Worm (Caenorhabditis elegans) whole organism, L4/young adult: ENCODE results near the gene cest-2.2.

ENCODE experiments used
- W03F9.2 ChIP-seq: fragments of 150-350 bp; optimal IDR thresholded peaks from 2 replicates; lab custom pipeline; 2014; ENCODE audit warnings: missing biosample characterization, missing genetic modification characterization
- dao-5 ChIP-seq: sonication (generic microtip); optimal IDR thresholded peaks from 2 replicates; lab custom pipeline; 2016; ENCODE audit warnings: missing genotype, missing genetic modification characterization, moderate library complexity, missing compliant biosample characterization
- him-1 ChIP-seq: sonication (generic microtip); optimal IDR thresholded peaks from 2 replicates; lab custom pipeline; 2016; ENCODE audit warnings: missing genotype, missing genetic modification reagents, missing genetic modification characterization, missing compliant biosample characterization

The cest-2.2 gene

DNA sequence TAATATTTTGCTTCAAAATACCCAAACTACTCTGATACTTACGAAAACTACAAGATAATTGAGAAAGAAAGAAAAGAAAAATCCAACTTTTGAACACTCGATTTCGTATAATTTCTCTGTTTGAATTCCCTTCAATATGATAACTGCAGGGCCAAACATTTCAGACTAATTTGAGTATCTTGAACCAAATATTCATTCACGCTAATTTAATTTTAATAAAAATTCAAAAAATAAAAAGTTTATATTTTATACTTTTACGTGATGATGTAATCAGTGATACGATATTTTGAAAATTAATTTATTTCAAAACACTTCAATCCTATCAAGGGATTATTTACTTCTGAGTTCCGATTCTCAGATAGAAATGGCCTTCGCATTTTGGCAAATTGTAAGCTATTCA is 4.8 kb upstream of the cest-2.2 start, which contains the start of gene ZC376.8:
TSS of gene ZC376.8 (plus strand) at position 301 of the 400 bp plus-strand sequence.
- TF ChIP-seq W03F9.2 (tag; lab: Kevin White, UChicago) = no peak
- TF ChIP-seq dao-5 (tag; lab: Kevin White, UChicago) = no peak
- TF ChIP-seq him-1 (tag; lab: Kevin White, UChicago) = no peak

DNA sequence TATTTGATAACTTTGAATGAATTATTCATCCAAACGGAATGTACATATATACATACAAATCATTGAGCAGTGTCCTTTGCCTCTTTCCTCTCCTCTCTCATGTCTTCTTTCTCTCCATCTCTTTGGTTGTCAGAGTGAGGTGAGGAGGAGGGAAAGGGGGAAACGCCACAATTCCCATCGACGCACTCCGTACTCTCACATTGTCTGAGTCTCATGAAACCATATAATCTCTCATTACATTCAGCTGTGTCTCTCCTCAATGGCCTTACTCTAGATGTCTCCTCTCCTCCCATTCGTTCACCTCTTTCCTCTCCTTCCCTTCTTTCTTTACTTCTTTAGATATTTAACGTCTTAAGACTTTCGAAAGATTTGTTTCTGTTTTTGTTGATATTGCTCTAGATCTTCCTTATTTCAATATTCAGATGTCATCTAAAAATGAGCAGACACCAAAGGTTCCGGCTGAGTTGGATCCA is 2.5 kb upstream of the cest-2.2 start, which contains the start of gene ceh-74:
TSS of gene ceh-74 (plus strand) at position 423 of the 473 bp plus-strand sequence.
- no peak for TF ChIP-seq dao-5 (tag; lab: Kevin White, UChicago)
- TF ChIP-seq W03F9.2 (tag; lab: Kevin White, UChicago) = no peak
- no peak for TF ChIP-seq him-1 (tag; lab: Kevin White, UChicago)

DNA sequence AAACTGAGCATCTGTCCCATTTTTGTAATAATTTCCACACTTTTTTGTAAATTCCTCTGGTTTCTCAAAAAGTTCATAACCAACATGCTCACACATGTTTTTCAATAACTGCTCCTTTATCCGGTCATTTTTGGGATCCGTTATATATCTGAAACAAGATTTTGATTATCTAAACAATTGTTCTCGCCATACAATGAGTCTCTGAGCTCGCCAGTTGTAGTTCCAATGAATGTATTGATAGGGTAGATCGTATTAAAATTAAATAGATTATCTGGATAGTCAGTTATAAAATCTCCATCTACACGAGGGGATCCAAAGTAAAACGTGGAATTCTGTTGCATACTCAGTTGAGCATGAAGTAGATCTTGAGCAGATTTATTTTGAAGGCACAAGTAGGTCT is 1.4 kb upstream of the cest-2.2 start:
- TF ChIP-seq dao-5 (tag; lab: Kevin White, UChicago) (no peak), him-1 (tag; lab: Kevin White, UChicago) (no peak), W03F9.2 (tag; lab: Kevin White, UChicago) (no peak)

DNA sequence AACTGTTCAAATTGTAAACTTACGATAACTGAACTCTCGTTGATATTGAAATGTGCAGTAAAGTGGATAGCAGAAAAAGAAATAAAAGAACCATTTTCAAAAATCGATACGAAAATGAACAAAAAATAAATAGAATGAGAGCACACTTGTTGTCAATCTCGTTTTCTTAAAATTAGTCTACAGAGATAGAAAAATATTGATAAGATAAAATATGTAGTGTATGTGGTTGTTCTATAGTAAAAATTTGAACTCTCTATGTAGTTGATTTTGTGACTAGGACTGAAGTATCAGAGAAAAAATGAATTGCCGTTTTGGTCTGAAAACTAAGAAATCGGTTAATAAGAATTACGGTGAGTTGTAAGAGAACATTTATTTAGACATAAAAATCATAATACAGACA is 3.9 kb downstream of the cest-2.2 start, which contains the start of gene cest-2.1:
TSS of gene cest-2.1 (minus strand) at position 198 of the 400 bp plus-strand sequence.
- TF ChIP-seq W03F9.2 (tag; lab: Kevin White, UChicago) (no peak), dao-5 (tag; lab: Kevin White, UChicago) (no peak), him-1 (tag; lab: Kevin White, UChicago) (no peak)

DNA sequence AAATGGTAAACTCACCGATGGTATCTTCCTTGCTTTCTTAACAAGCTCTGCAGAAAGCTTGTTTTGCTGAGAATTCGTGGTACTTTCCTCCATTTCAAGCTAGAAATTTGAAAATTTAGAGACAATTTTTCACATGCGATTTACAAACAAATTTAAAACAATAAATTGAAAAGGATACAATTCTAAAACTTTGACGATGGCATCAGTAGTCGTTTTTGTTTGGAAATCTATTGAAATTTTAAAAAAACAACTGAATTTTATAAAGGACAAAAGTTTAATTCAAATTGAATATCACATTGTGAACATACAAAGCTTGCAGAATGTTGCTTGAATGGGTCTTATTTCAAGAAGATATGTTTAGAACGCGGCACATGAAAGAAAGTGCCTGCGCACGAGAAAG is 7.5 kb downstream of the cest-2.2 start, which contains the start of gene ocam-1:
TSS of gene ocam-1 (minus strand) at position 101 of the 400 bp plus-strand sequence.
- TF ChIP-seq him-1 (tag; lab: Kevin White, UChicago) (no peak), dao-5 (tag; lab: Kevin White, UChicago) (no peak), W03F9.2 (tag; lab: Kevin White, UChicago) (no peak)

DNA sequence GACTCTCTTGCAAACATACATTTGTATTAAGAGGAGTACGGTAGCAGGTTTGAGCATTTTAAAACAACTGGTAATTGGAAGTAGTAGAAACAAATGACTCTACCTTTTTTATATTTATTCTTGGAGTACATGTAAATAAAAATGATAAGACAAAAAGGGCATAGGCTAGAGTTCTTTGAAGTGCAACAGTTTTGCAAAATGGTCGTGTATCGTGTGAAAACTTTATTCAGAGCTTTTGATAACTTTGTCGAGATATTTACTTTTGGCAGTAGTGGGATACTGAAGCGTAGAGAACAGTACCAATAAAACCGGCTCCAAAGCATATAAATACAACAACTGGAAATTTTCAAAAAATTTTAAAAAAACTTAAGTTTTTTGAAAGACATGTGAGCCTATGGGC is 8.5 kb downstream of the cest-2.2 start, which contains the start of gene cest-1.1:
TSS of gene cest-1.1 (minus strand) at position 101 of the 400 bp plus-strand sequence.
- TF ChIP-seq W03F9.2 (tag; lab: Kevin White, UChicago) (no peak), dao-5 (tag; lab: Kevin White, UChicago) (no peak), him-1 (tag; lab: Kevin White, UChicago) (no peak)

DNA sequence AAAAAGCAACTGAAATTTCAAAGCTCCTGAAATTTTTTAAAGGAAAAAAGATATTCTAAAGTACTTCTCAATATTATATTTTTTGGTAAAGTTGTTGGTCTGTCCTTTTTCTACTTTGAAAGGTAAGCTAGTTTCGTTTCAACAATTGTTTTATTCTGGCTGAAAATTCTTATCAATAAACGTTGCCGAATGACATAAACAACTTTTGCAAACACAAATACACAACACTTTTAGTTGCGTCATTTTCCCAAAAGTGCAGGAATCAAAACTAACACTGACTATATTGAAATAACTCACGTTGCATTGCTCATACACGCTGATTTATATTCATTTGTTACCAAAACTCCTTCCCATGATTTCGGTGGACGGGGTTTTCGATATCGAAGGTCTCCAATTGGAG is 9.4 kb downstream of the cest-2.2 start:
- TF ChIP-seq him-1 (tag; lab: Kevin White, UChicago) (no peak), dao-5 (tag; lab: Kevin White, UChicago) (no peak), W03F9.2 (tag; lab: Kevin White, UChicago) (no peak)

DNA sequence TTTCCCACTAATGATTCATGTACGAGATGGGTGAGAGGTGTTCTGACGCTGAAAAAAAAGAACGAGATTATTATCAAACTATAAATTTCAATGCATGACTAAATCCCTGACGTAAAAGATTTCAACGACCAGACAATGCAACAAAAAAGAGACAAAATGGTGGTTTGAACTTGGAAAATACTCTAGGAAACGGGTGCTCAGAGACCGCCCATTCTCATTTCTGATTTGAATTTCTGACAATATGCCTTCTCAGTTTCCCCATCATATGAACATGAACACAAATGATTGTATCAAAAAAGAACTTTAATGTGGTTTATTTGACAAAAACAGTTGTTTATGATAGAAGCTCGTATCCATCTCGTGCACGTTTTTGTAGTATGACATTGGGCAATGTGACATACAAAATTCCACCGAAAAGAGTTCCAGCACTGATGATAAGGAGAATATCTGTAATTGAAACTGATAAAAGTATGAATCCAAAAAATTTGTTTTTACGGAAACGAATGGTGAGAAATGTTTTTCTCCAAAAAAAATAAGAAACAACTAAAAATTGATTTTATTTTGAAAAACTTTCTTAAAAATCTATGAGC is 12.1 kb downstream of the cest-2.2 start, which contains the start of gene srd-26:
TSS of gene srd-26 (minus strand) at position 51 of the 590 bp plus-strand sequence.
- TF ChIP-seq W03F9.2 (tag; lab: Kevin White, UChicago) (no peak), him-1 (tag; lab: Kevin White, UChicago) (no peak), dao-5 (tag; lab: Kevin White, UChicago) (no peak)

DNA sequence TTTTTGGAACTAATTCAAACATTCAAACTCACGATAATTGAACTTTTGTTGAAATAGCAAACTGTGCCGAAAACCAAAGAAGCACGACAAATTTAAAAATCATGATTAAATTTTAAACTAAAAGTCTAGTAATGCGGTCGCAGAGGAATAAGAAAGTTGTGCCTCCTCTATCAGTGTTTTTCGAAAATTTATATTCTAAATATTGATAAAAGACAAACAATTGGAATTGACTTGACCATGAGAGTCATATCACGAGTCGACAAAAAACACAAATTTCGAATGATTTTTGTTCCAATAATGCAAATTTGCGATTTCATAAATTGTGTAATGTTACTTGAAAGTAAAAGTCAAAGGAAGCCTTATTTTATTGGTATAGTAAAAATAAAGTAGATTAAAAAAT is 14.5 kb downstream of the cest-2.2 start, which contains the start of gene cest-1.2:
TSS of gene cest-1.2 (minus strand) at position 165 of the 400 bp plus-strand sequence.
- TF ChIP-seq him-1 (tag; lab: Kevin White, UChicago) (no peak), W03F9.2 (tag; lab: Kevin White, UChicago) (no peak), dao-5 (tag; lab: Kevin White, UChicago) (no peak)

DNA sequence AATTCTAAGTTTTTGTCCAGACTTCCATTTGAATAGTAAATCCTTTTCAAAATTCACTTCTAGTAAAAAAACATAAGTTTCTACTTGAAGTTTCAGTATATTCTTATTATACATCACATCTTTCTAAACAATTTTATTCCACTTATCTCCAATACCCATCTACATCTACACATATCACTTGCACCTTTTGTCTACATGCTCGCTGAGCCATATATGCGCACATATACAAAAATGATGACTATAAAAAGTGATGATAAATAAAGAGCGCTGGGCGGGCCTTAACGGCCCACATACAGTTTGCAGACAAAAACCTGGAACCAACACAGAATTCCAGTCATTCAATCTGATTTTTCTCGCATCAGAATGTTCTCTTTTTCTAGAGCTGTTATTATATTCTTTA is 18.7 kb downstream of the cest-2.2 start, which contains the start of gene AH10.2:
TSS of gene AH10.2 (plus strand) at position 301 of the 400 bp plus-strand sequence.
- TF ChIP-seq dao-5 (tag; lab: Kevin White, UChicago) (no peak), W03F9.2 (tag; lab: Kevin White, UChicago) (no peak), him-1 (tag; lab: Kevin White, UChicago) (no peak)

DNA sequence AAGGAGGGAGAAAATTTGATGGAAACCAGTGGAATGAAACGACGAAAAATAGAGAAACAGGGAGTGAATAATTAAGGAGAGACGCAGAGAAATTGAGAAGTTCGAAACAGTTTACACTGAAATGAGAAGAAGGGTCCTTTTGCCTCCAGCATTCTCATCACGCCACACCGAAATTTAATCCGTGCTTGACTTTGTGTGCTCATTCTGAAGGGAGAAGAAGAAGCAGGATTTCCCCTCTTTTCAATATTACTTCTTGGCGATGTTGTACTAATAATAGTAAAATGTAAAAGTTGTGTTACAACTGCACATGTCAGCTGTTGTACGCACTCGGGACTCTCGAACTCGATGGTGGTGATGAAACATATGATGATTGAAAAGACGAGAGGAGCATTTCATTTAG is 21.5 kb downstream of the cest-2.2 start:
- TF ChIP-seq him-1 (tag; lab: Kevin White, UChicago) = no peak
- no peak for TF ChIP-seq W03F9.2 (tag; lab: Kevin White, UChicago)
- TF ChIP-seq dao-5 (tag; lab: Kevin White, UChicago) = no peak

DNA sequence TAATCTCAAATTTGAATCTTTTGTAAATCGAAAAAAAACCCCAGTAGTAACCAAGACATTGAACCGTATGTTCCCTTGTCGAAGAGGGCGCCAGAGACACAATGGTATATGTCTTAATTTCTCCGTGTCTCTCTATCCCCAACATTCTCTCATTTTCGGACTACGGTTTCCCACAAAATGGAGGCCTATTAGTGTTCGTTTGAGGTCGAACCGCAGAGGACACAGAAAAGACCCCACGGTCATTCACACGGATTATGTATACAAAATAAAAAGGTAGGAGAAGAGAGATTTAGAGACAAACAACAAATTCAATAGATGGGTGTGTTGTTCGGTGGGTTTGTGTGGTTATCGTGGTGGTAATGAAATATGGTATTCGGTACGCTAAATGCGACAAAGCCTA is 24.2 kb downstream of the cest-2.2 start:
- TF ChIP-seq dao-5 (tag; lab: Kevin White, UChicago) (no peak), him-1 (tag; lab: Kevin White, UChicago) (no peak), W03F9.2 (tag; lab: Kevin White, UChicago) (no peak)

DNA sequence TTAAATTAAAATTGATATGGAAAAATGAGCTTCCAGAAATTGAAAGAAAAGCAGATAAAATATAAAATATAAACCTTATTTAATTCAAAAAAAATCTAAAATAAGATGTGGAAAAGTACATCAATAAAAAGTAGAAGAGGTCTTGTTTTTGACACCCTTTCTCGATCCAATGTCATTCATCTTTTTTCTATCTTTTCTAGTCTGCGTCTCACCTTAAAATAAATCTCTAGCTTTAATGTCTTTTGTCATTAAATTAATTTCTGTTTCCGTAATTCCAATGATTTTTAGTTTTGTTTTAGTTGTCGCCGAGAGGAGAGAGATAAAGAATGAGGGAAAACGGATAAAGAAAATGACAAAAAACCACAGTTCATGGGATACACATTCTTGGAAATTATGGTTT is 26.0 kb downstream of the cest-2.2 start:
- TF ChIP-seq dao-5 (tag; lab: Kevin White, UChicago) (no peak), him-1 (tag; lab: Kevin White, UChicago) (no peak), W03F9.2 (tag; lab: Kevin White, UChicago) (no peak)
